Worm (Caenorhabditis elegans) whole organism, young adult: ENCODE results near the gene ptr-6.

Experiments
- fkh-3 ChIP-seq: sonication (generic microtip); optimal IDR thresholded peaks from 2 replicates; lab custom pipeline; 2016; ENCODE audit warnings: mild to moderate bottlenecking, missing genetic modification characterization, missing compliant biosample characterization
- lsl-1 ChIP-seq: fragments of 200-800 bp; sonication (Bioruptor generic); optimal IDR thresholded peaks from 2 replicates; lab custom pipeline; 2018; ENCODE audit warnings: mild to moderate bottlenecking, missing genetic modification characterization, moderate library complexity, missing compliant biosample characterization
- lsy-27 ChIP-seq: sonication (generic microtip); optimal IDR thresholded peaks from 2 replicates; lab custom pipeline; 2017; ENCODE audit warnings: missing genetic modification characterization, mild to moderate bottlenecking, missing compliant biosample characterization, antibody characterized with exemption, missing genotype, borderline replicate concordance; ENCODE audit not compliant: insufficient read depth
- ztf-18 ChIP-seq: sonication (generic microtip); optimal IDR thresholded peaks from 2 replicates; lab custom pipeline; 2016; ENCODE audit warnings: missing genotype, mild to moderate bottlenecking, missing genetic modification characterization, missing compliant biosample characterization

- TF ChIP-seq lsy-27 (tag; lab: Kevin White, UChicago) = no peak
- no peak for TF ChIP-seq fkh-3 (tag; lab: Kevin White, UChicago)
- no peak for TF ChIP-seq lsl-1 (GFP tag; lab: Kevin White, UChicago)
- no peak for TF ChIP-seq ztf-18 (tag; lab: Kevin White, UChicago)
Measured at ce11 chrII:5220648-5221047, 26.0 kb downstream of the ptr-6 start.
